Fruit fly (Drosophila melanogaster): Measurements from ENCODE around the gene alphaTub85E.
"Not testable (repeated sequence)": the region's sequence is repeated elsewhere in the genome, so short reads cannot be mapped to it uniquely, and the experiment has no call there.

- TF ChIP-seq nom (GFP tag; optimal IDR thresholded peaks at IDR 0.05); CG8089 (GFP tag; optimal IDR thresholded peaks at IDR 0.05); ap (GFP tag; IDR thresholded peaks at IDR 0.05): not testable (repeated sequence)
These were observed 47.7 kb downstream of the alphaTub85E start, which contains the start of the genes eca and CG18542 for dm6 chr3R:9685376-9685775.

Measured in whole organism, embryonic.